Worm (Caenorhabditis elegans) whole organism, L1 larva: ENCODE data around the gene F47G3.1.

ENCODE experiments used
- F16B12.6 ChIP-seq: fragments of 150-350 bp; optimal IDR thresholded peaks from 2 replicates; lab custom pipeline; 2014; ENCODE audit warnings: missing biosample characterization, missing genetic modification characterization
- elt-2 ChIP-seq: sonication (generic microtip); optimal IDR thresholded peaks from 2 replicates; lab custom pipeline; 2016; ENCODE audit warnings: missing genetic modification characterization, mild to moderate bottlenecking, inconsistent platforms, missing compliant biosample characterization, missing genetic modification reagents
- lin-39 ChIP-seq: fragments of 150-350 bp; optimal IDR thresholded peaks from 2 replicates; lab custom pipeline; 2014; ENCODE audit warnings: missing biosample characterization, missing genetic modification reagents, missing genetic modification characterization
- nhr-11 ChIP-seq: fragments of 150-350 bp; optimal IDR thresholded peaks from 2 replicates; lab custom pipeline; 2014; ENCODE audit warnings: missing biosample characterization, missing genetic modification characterization
- pqm-1 ChIP-seq: sonication (generic microtip); optimal IDR thresholded peaks from 3 replicates; lab custom pipeline; 2017; ENCODE audit warnings: missing biosample characterization, missing genetic modification characterization
- unc-98 ChIP-seq: fragments of 200-800 bp; sonication (Bioruptor generic); IDR thresholded peaks from 2 replicates; pipeline ENCODE4 v1.3.6; 2022; ENCODE audit warnings: missing genetic modification characterization, missing compliant biosample characterization

ce11 chrX:2359797-2360196, 25.8 kb upstream of the F47G3.1 start, which contains the start of gene lgc-40:
- TF ChIP-seq F16B12.6 (tag; lab: Kevin White, UChicago) (no peak), elt-2 (tag; lab: Kevin White, UChicago) (no peak), pqm-1 (tag; lab: Kevin White, UChicago) (no peak), unc-98 (no peak), nhr-11 (no peak), lin-39 (no peak)
